Worm (Caenorhabditis elegans) whole organism, L1 larva: ENCODE measurements around the gene gadr-2.

Experiments used
- C34B4.2 ChIP-seq: sonication (generic microtip); optimal IDR thresholded peaks from 2 replicates; lab custom pipeline; 2017; ENCODE audit warnings: mild to moderate bottlenecking, missing genetic modification characterization, missing compliant biosample characterization
- F16B12.6 ChIP-seq: fragments of 150-350 bp; optimal IDR thresholded peaks from 2 replicates; lab custom pipeline; 2014; ENCODE audit warnings: missing biosample characterization, missing genetic modification characterization
- Y116A8C.19 ChIP-seq: sonication (generic microtip); optimal IDR thresholded peaks from 2 replicates; lab custom pipeline; 2016; ENCODE audit warnings: missing compliant biosample characterization, missing genetic modification characterization, borderline replicate concordance
- alr-1 ChIP-seq: fragments of 200-800 bp; sonication (Bioruptor generic); optimal IDR thresholded peaks from 2 replicates; lab custom pipeline; 2018; ENCODE audit warnings: borderline replicate concordance, mild to moderate bottlenecking, missing genetic modification characterization, missing compliant biosample characterization
- aly-2 ChIP-seq: fragments of 150-350 bp; optimal IDR thresholded peaks from 2 replicates; lab custom pipeline; 2014; ENCODE audit warnings: missing biosample characterization, missing genetic modification characterization
- blmp-1 ChIP-seq: fragments of 150-350 bp; optimal IDR thresholded peaks from 2 replicates; lab custom pipeline; 2014; ENCODE audit warnings: missing biosample characterization, missing genetic modification characterization
- ceh-82 ChIP-seq, 3 experiments: fragments of 150-350 bp in 1 of 3; sonication (generic microtip) in 2 of 3; optimal IDR thresholded peaks; 2 replicates each; lab custom pipeline; 2014 to 2017; ENCODE audit warnings: missing biosample characterization in 3 of 3, missing genetic modification characterization in 3 of 3
- ceh-88 ChIP-seq: fragments of 200-800 bp; sonication (Bioruptor generic); IDR thresholded peaks from 2 replicates; pipeline ENCODE4 v1.3.6; 2022; ENCODE audit warnings: missing genetic modification characterization, missing compliant biosample characterization
- ces-1 ChIP-seq: fragments of 150-350 bp; optimal IDR thresholded peaks from 2 replicates; lab custom pipeline; 2014; ENCODE audit warnings: missing biosample characterization, missing genetic modification reagents, missing genetic modification characterization
- dpl-1 ChIP-seq, 3 experiments: fragments of 150-350 bp in 2 of 3; sonication (generic microtip) in 1 of 3; optimal IDR thresholded peaks; 2 replicates each; lab custom pipeline; 2014 to 2017; ENCODE audit warnings: missing biosample characterization in 3 of 3, missing genetic modification characterization in 3 of 3, missing genetic modification reagents in 3 of 3
- dsc-1 ChIP-seq: sonication (generic microtip); optimal IDR thresholded peaks from 2 replicates; lab custom pipeline; 2016; ENCODE audit warnings: mild to moderate bottlenecking, missing genetic modification characterization, missing compliant biosample characterization
- efl-1 ChIP-seq, 4 experiments: fragments of 150-350 bp; optimal IDR thresholded peaks in 3 of 4; peaks in 1 of 4; 1 replicate in 1 of 4; 2 replicates in 3 of 4; lab custom pipeline; 2014; ENCODE audit warnings: missing biosample characterization in 2 of 4, missing genetic modification characterization in 2 of 4, missing genetic modification reagents in 2 of 4
- elt-2 ChIP-seq: sonication (generic microtip); optimal IDR thresholded peaks from 2 replicates; lab custom pipeline; 2016; ENCODE audit warnings: missing genetic modification characterization, mild to moderate bottlenecking, inconsistent platforms, missing compliant biosample characterization, missing genetic modification reagents
- elt-3 ChIP-seq, 6 experiments: fragments of 150-350 bp in 1 of 6; sonication (generic microtip); optimal IDR thresholded peaks; 2 replicates each; lab custom pipeline; 2017 to 2018; ENCODE audit warnings: missing biosample characterization in 6 of 6, missing genetic modification characterization in 6 of 6, inconsistent platforms in 1 of 6
- ets-5 ChIP-seq: fragments of 200-800 bp; sonication (Bioruptor generic); IDR thresholded peaks from 2 replicates; pipeline ENCODE4 v1.3.6; 2022; ENCODE audit warnings: missing genetic modification characterization, missing compliant biosample characterization
- fkh-10 ChIP-seq: sonication (generic microtip); optimal IDR thresholded peaks from 2 replicates; lab custom pipeline; 2017; ENCODE audit warnings: missing biosample characterization, missing genetic modification reagents, missing genetic modification characterization
- fkh-4 ChIP-seq: sonication (generic microtip); optimal IDR thresholded peaks from 2 replicates; lab custom pipeline; 2016; ENCODE audit warnings: missing compliant biosample characterization, missing genetic modification characterization, borderline replicate concordance
- fkh-8 ChIP-seq: sonication (generic microtip); optimal IDR thresholded peaks from 2 replicates; lab custom pipeline; 2016; ENCODE audit warnings: mild to moderate bottlenecking, missing genetic modification characterization, missing compliant biosample characterization
- grh-1 ChIP-seq: fragments of 200-800 bp; sonication (Bioruptor generic); IDR thresholded peaks from 2 replicates; pipeline ENCODE4 v1.3.6; 2022; ENCODE audit warnings: missing genetic modification reagents, missing genetic modification characterization, missing compliant biosample characterization
- hpl-2 ChIP-seq: fragments of 150-350 bp; optimal IDR thresholded peaks from 2 replicates; lab custom pipeline; 2014; ENCODE audit warnings: missing biosample characterization, missing genetic modification reagents, missing genetic modification characterization
- isw-1 ChIP-seq: fragments of 200-800 bp; sonication (Bioruptor generic); IDR thresholded peaks from 2 replicates; pipeline ENCODE4 v1.3.6; 2022; ENCODE audit warnings: missing genetic modification characterization, missing compliant biosample characterization
- lin-14 ChIP-seq: fragments of 200-800 bp; sonication (Bioruptor generic); optimal IDR thresholded peaks from 2 replicates; lab custom pipeline; 2018; ENCODE audit warnings: mild to moderate bottlenecking, missing genetic modification characterization, moderate library complexity, missing compliant biosample characterization
- lin-15B ChIP-seq: fragments of 150-350 bp; sonication (generic microtip); optimal IDR thresholded peaks from 3 replicates; lab custom pipeline; 2014; ENCODE audit warnings: missing biosample characterization, missing genetic modification characterization
- lin-35 ChIP-seq, 2 experiments: fragments of 150-350 bp; optimal IDR thresholded peaks; 2 replicates each; lab custom pipeline; 2014; ENCODE audit warnings: missing biosample characterization in 2 of 2, missing genetic modification characterization in 2 of 2, missing genetic modification reagents in 2 of 2
- lir-3 ChIP-seq: sonication (generic microtip); optimal IDR thresholded peaks from 2 replicates; lab custom pipeline; 2016; ENCODE audit warnings: mild to moderate bottlenecking, missing genetic modification characterization, moderate library complexity, missing compliant biosample characterization; ENCODE audit not compliant: poor library complexity
- mab-9 ChIP-seq: fragments of 200-800 bp; sonication (Bioruptor generic); IDR thresholded peaks from 2 replicates; pipeline ENCODE4 v1.3.6; 2022; ENCODE audit warnings: missing genetic modification reagents, missing genetic modification characterization, missing compliant biosample characterization
- mdl-1 ChIP-seq, 2 experiments: fragments of 150-350 bp; optimal IDR thresholded peaks; 2 replicates each; lab custom pipeline; 2014 to 2017; ENCODE audit warnings: missing biosample characterization in 2 of 2, missing genetic modification characterization in 2 of 2, inconsistent platforms in 1 of 2
- mef-2 ChIP-seq: fragments of 150-350 bp; optimal IDR thresholded peaks from 2 replicates; lab custom pipeline; 2014; ENCODE audit warnings: missing biosample characterization, missing genetic modification characterization
- mep-1 ChIP-seq: fragments of 150-350 bp; optimal IDR thresholded peaks from 2 replicates; lab custom pipeline; 2014; ENCODE audit warnings: missing biosample characterization, missing genetic modification characterization
- nhr-11 ChIP-seq: fragments of 150-350 bp; optimal IDR thresholded peaks from 2 replicates; lab custom pipeline; 2014; ENCODE audit warnings: missing biosample characterization, missing genetic modification characterization
- nhr-12 ChIP-seq: sonication (generic microtip); optimal IDR thresholded peaks from 2 replicates; lab custom pipeline; 2017; ENCODE audit warnings: missing biosample characterization, missing genetic modification characterization
- nhr-20 ChIP-seq: sonication (generic microtip); optimal IDR thresholded peaks from 2 replicates; lab custom pipeline; 2016; ENCODE audit warnings: mild to moderate bottlenecking, missing genetic modification characterization, missing compliant biosample characterization
- nhr-237 ChIP-seq: fragments of 150-350 bp; optimal IDR thresholded peaks from 2 replicates; lab custom pipeline; 2014; ENCODE audit warnings: missing biosample characterization, missing genetic modification characterization
- nhr-28 ChIP-seq: fragments of 150-350 bp; optimal IDR thresholded peaks from 2 replicates; lab custom pipeline; 2014; ENCODE audit warnings: missing biosample characterization, missing genetic modification characterization
- nhr-71 ChIP-seq: sonication (generic microtip); optimal IDR thresholded peaks from 2 replicates; lab custom pipeline; 2016; ENCODE audit warnings: mild to moderate bottlenecking, missing genetic modification characterization, moderate library complexity, missing compliant biosample characterization
- nhr-77 ChIP-seq: fragments of 150-350 bp; optimal IDR thresholded peaks from 2 replicates; lab custom pipeline; 2014; ENCODE audit warnings: missing biosample characterization, missing genetic modification characterization
- nhr-84 ChIP-seq: sonication (generic microtip); optimal IDR thresholded peaks from 2 replicates; lab custom pipeline; 2017; ENCODE audit warnings: missing biosample characterization, missing genetic modification characterization
- nhr-85 ChIP-seq: sonication (generic microtip); peaks from one replicate; lab custom pipeline; 2016; ENCODE audit warnings: missing genetic modification characterization, inconsistent platforms, missing compliant biosample characterization
- nhr-90 ChIP-seq: sonication (generic microtip); optimal IDR thresholded peaks from 2 replicates; lab custom pipeline; 2016; ENCODE audit warnings: mild to moderate bottlenecking, missing genetic modification characterization, missing compliant biosample characterization; ENCODE audit not compliant: poor library complexity
- pax-3 ChIP-seq: fragments of 200-800 bp; sonication (Bioruptor generic); optimal IDR thresholded peaks from 2 replicates; lab custom pipeline; 2018; ENCODE audit warnings: mild to moderate bottlenecking, missing genetic modification characterization, moderate library complexity, missing compliant biosample characterization
- skn-1 ChIP-seq: fragments of 150-350 bp; optimal IDR thresholded peaks from 2 replicates; lab custom pipeline; 2014; ENCODE audit warnings: missing biosample characterization, missing genetic modification characterization
- snpc-4 ChIP-seq: fragments of 150-350 bp; optimal IDR thresholded peaks from 2 replicates; lab custom pipeline; 2014; ENCODE audit warnings: missing biosample characterization, missing genetic modification characterization
- snu-23 ChIP-seq: sonication (generic microtip); optimal IDR thresholded peaks from 2 replicates; lab custom pipeline; 2016; ENCODE audit warnings: missing genetic modification characterization, missing compliant biosample characterization
- sox-4 ChIP-seq: sonication (generic microtip); optimal IDR thresholded peaks from 2 replicates; lab custom pipeline; 2016; ENCODE audit warnings: missing genetic modification characterization, missing compliant biosample characterization
- sptf-1 ChIP-seq: fragments of 150-350 bp; optimal IDR thresholded peaks from 2 replicates; lab custom pipeline; 2014; ENCODE audit warnings: missing biosample characterization, missing genetic modification characterization
- tbx-2 ChIP-seq: sonication (generic microtip); optimal IDR thresholded peaks from 2 replicates; lab custom pipeline; 2016; ENCODE audit warnings: missing genetic modification characterization, missing compliant biosample characterization
- tlp-1 ChIP-seq: fragments of 150-350 bp; optimal IDR thresholded peaks from 2 replicates; lab custom pipeline; 2014; ENCODE audit warnings: missing biosample characterization, missing genetic modification characterization
- unc-130 ChIP-seq: fragments of 150-350 bp; optimal IDR thresholded peaks from 2 replicates; lab custom pipeline; 2017; ENCODE audit warnings: missing biosample characterization, missing genetic modification characterization, inconsistent platforms
- unc-86 ChIP-seq: sonication (generic microtip); optimal IDR thresholded peaks from 2 replicates; lab custom pipeline; 2016; ENCODE audit warnings: missing genetic modification characterization, missing compliant biosample characterization
- xbp-1 ChIP-seq: sonication (generic microtip); optimal IDR thresholded peaks from 2 replicates; lab custom pipeline; 2016; ENCODE audit warnings: missing genetic modification characterization, missing compliant biosample characterization
- zag-1 ChIP-seq: fragments of 150-350 bp; optimal IDR thresholded peaks from 2 replicates; lab custom pipeline; 2014; ENCODE audit warnings: missing biosample characterization, missing genetic modification characterization
- ztf-4 ChIP-seq: fragments of 150-350 bp; optimal IDR thresholded peaks from 2 replicates; lab custom pipeline; 2014; ENCODE audit warnings: missing biosample characterization, missing genetic modification characterization

gadr-2 gene

DNA sequence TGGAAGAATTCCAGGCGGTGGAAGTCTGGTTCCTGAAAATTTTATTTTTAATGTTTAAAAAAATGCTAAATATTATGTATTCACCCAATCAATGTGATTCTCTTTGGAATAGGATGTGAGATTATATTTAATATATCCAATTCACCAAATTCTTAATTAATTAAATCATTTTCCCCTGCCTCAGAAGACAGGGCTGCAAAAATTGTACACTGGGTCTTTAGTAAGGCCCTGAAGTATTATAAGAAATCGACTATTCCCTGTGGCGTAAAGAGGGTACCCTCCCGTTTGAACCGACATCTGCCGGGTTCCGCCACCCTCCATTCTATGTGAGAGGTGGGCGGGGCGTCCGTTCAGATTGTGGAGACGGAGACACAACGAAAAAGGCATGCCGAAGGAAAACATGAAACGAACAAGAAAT is 26.3 kb upstream of the gadr-2 start (continued):
- TF ChIP-seq tbx-2 (peak; percentile 82), ceh-88 (no peak; the same call in 1 of the 2 replicates), dpl-1 (GFP tag; optimal IDR thresholded peaks at IDR 0.05; lab: Kevin White, UChicago) (peak; percentile 33 to 54 (median 48)), nhr-237 (peak; percentile 40), alr-1 (no peak), ces-1 (GFP tag; lab: Kevin White, UChicago) (no peak), ceh-82 (tag; optimal IDR thresholded peaks at IDR 0.05; lab: Kevin White, UChicago) (peak; percentile 84 to 87 (median 86)), nhr-12 (tag; lab: Kevin White, UChicago) (no peak), nhr-90 (tag; lab: Kevin White, UChicago) (peak; percentile 89), lin-35 (GFP tag; optimal IDR thresholded peaks at IDR 0.05; lab: Kevin White, UChicago) (peak; percentile 57 to 75), nhr-85 (tag; lab: Kevin White, UChicago) (peak; percentile 96), zag-1 (no peak), sptf-1 (no peak), lin-14 (peak; percentile 89), unc-130 (peak; percentile 7), grh-1 (peak; percentile 81), ztf-4 (tag; lab: Kevin White, UChicago) (peak; percentile 60), fkh-10 (peak; percentile 29), xbp-1 (peak; percentile 91), nhr-77 (tag; lab: Kevin White, UChicago) (no peak), efl-1 (optimal IDR thresholded peaks at IDR 0.05; lab: Kevin White, UChicago) (peak; percentile 73 to 78), efl-1 (GFP tag; optimal IDR thresholded peaks at IDR 0.05 in 1 of 2; lab: Kevin White, UChicago) (peak; percentile 61 to 97), Y116A8C.19 (tag; lab: Kevin White, UChicago) (no peak), isw-1 (GFP tag; lab: Robert Waterston, UW) (peak; percentile 49), elt-2 (no peak), snpc-4 (tag; lab: Kevin White, UChicago) (peak; percentile 99), ets-5 (no peak), mdl-1 (tag; optimal IDR thresholded peaks at IDR 0.05; lab: Kevin White, UChicago) (peak in 1 of 2 experiments; percentile 76), nhr-84 (no peak), hpl-2 (GFP tag; lab: Kevin White, UChicago) (no peak), mab-9 (peak; percentile 80), unc-86 (tag; lab: Kevin White, UChicago) (peak; percentile 82)

- TF ChIP-seq sptf-1 (no peak), alr-1 (no peak), blmp-1 (tag; lab: Kevin White, UChicago) (no peak), isw-1 (GFP tag; lab: Robert Waterston, UW) (no peak), mab-9 (no peak), elt-3 (tag; optimal IDR thresholded peaks at IDR 0.05; lab: Kevin White, UChicago) (no peak), dsc-1 (tag; lab: Kevin White, UChicago) (peak; percentile 41), fkh-4 (no peak), nhr-237 (no peak), xbp-1 (peak; percentile 30), C34B4.2 (no peak), nhr-11 (tag; lab: Kevin White, UChicago) (no peak), mdl-1 (tag; optimal IDR thresholded peaks at IDR 0.05; lab: Kevin White, UChicago) (no peak), nhr-84 (no peak), mep-1 (tag; lab: Kevin White, UChicago) (peak; percentile 14), nhr-71 (tag; lab: Kevin White, UChicago) (peak; percentile 38), aly-2 (tag; lab: Kevin White, UChicago) (no peak), F16B12.6 (no peak), snu-23 (no peak), snpc-4 (tag; lab: Kevin White, UChicago) (no peak), ets-5 (no peak), skn-1 (tag; lab: Kevin White, UChicago) (no peak), nhr-20 (tag; lab: Kevin White, UChicago) (no peak), nhr-28 (no peak), pax-3 (tag; lab: Kevin White, UChicago) (peak; percentile 10), mef-2 (tag; lab: Kevin White, UChicago) (no peak), nhr-85 (tag; lab: Kevin White, UChicago) (no peak), fkh-8 (tag; lab: Kevin White, UChicago) (peak; percentile 95), lin-15B (tag; lab: Kevin White, UChicago) (no peak), grh-1 (no peak), lir-3 (tag; lab: Kevin White, UChicago) (no peak), sox-4 (tag; lab: Kevin White, UChicago) (peak; percentile 50), nhr-90 (tag; lab: Kevin White, UChicago) (no peak), tlp-1 (tag; lab: Kevin White, UChicago) (no peak)
These were observed 25.5 kb upstream of the gadr-2 start, which contains the start of gene C33A12.4 for ce11 chrIV:9510439-9510838. C33A12.4 (minus strand) TSS chrIV:9510569.
